Fruit fly (Drosophila melanogaster) whole organism, embryonic: ENCODE measurements around the gene CG32642.

Source experiments
- Antp ChIP-seq: fragments of 200-800 bp; sonication (Bioruptor generic); optimal IDR thresholded peaks from 3 replicates; lab custom pipeline; 2016; ENCODE audit warnings: missing biosample characterization, missing genetic modification characterization
- B-H1 ChIP-seq: fragments of 200-800 bp; sonication (Bioruptor generic); IDR thresholded peaks from 3 replicates; pipeline ENCODE4 v1.3.6; 2022; ENCODE audit warnings: missing biosample characterization, missing genetic modification characterization
- CG12299 ChIP-seq: fragments of 200-800 bp; sonication (Bioruptor generic); optimal IDR thresholded peaks from 2 replicates; lab custom pipeline; 2018; ENCODE audit warnings: missing biosample characterization, mild to moderate bottlenecking, missing genetic modification characterization
- CG12391 ChIP-seq: fragments of 200-800 bp; sonication (Bioruptor generic); optimal IDR thresholded peaks from 3 replicates; lab custom pipeline; 2018; ENCODE audit warnings: missing biosample characterization, mild to moderate bottlenecking, missing genetic modification characterization, moderate library complexity
- CG12744 ChIP-seq: fragments of 200-800 bp; sonication (Bioruptor generic); optimal IDR thresholded peaks from 2 replicates; lab custom pipeline; 2016; ENCODE audit warnings: missing biosample characterization, missing genetic modification characterization
- CG15011 ChIP-seq: fragments of 200-800 bp; sonication (Bioruptor generic); optimal IDR thresholded peaks from 3 replicates; lab custom pipeline; 2018; ENCODE audit warnings: missing biosample characterization, mild to moderate bottlenecking, missing genetic modification characterization
- CG15479 ChIP-seq: fragments of 200-800 bp; sonication (Bioruptor generic); optimal IDR thresholded peaks from 3 replicates; lab custom pipeline; 2019; ENCODE audit warnings: missing biosample characterization, mild to moderate bottlenecking, missing genetic modification characterization, moderate library complexity
- CG17328 ChIP-seq: fragments of 200-800 bp; sonication (Bioruptor generic); IDR thresholded peaks from 2 replicates; pipeline ENCODE4 v1.3.6; 2022; ENCODE audit warnings: missing biosample characterization, missing genetic modification characterization
- CG17361 ChIP-seq: fragments of 200-800 bp; sonication (Bioruptor generic); IDR thresholded peaks from 3 replicates; pipeline ENCODE4 v1.3.6; 2022; ENCODE audit warnings: missing biosample characterization, missing genetic modification characterization
- CG17612 ChIP-seq: fragments of 200-800 bp; sonication (Bioruptor generic); IDR thresholded peaks from 2 replicates; pipeline ENCODE4 v1.3.6; 2022; ENCODE audit warnings: missing biosample characterization, missing genetic modification characterization
- CG2712 ChIP-seq: fragments of 200-800 bp; optimal IDR thresholded peaks from 3 replicates; lab custom pipeline; 2019; ENCODE audit warnings: missing biosample characterization, mild to moderate bottlenecking, missing genetic modification characterization, moderate library complexity
- CG2875 ChIP-seq: fragments of 200-800 bp; sonication (Bioruptor generic); optimal IDR thresholded peaks from 2 replicates; lab custom pipeline; 2017; ENCODE audit warnings: missing biosample characterization, mild to moderate bottlenecking, missing genetic modification characterization, missing genetic modification reagents
- CG3407 ChIP-seq: fragments of 200-800 bp; sonication (Bioruptor generic); optimal IDR thresholded peaks from 2 replicates; lab custom pipeline; 2018; ENCODE audit warnings: missing biosample characterization, mild to moderate bottlenecking, missing genetic modification characterization
- CG34422 ChIP-seq: fragments of 200-800 bp; sonication (Bioruptor generic); IDR thresholded peaks from 3 replicates; pipeline ENCODE4 v1.3.6; 2022; ENCODE audit warnings: missing biosample characterization, missing genetic modification characterization
- CG4282 ChIP-seq: fragments of 200-800 bp; sonication (Bioruptor generic); optimal IDR thresholded peaks from 2 replicates; lab custom pipeline; 2016; ENCODE audit warnings: missing biosample characterization, missing genetic modification characterization
- CG4404 ChIP-seq: fragments of 200-800 bp; sonication (Bioruptor generic); IDR thresholded peaks from 2 replicates; pipeline ENCODE4 v1.3.6; 2022; ENCODE audit warnings: missing biosample characterization, missing genetic modification characterization
- CG5180 ChIP-seq: fragments of 200-800 bp; sonication (Bioruptor generic); optimal IDR thresholded peaks from 3 replicates; lab custom pipeline; 2017; ENCODE audit warnings: missing biosample characterization, missing genetic modification characterization, mild to moderate bottlenecking, moderate library complexity, missing genetic modification reagents
- CG6813 ChIP-seq: fragments of 200-800 bp; sonication (Bioruptor generic); optimal IDR thresholded peaks from 2 replicates; lab custom pipeline; 2017; ENCODE audit warnings: missing biosample characterization, missing genetic modification characterization, mild to moderate bottlenecking, moderate library complexity, missing genetic modification reagents
- CG8089 ChIP-seq: fragments of 200-800 bp; sonication (Bioruptor generic); optimal IDR thresholded peaks from 3 replicates; lab custom pipeline; 2016; ENCODE audit warnings: missing biosample characterization, missing genetic modification characterization
- CG9215 ChIP-seq: fragments of 200-800 bp; sonication (Bioruptor generic); IDR thresholded peaks from 2 replicates; pipeline ENCODE4 v1.3.6; 2022; ENCODE audit warnings: missing biosample characterization, missing genetic modification characterization
- CG9727 ChIP-seq: fragments of 200-800 bp; sonication (Bioruptor generic); optimal IDR thresholded peaks from 3 replicates; lab custom pipeline; 2017; ENCODE audit warnings: missing biosample characterization, mild to moderate bottlenecking, missing genetic modification characterization
- CrebB ChIP-seq: fragments of 200-800 bp; sonication (Bioruptor generic); optimal IDR thresholded peaks from 3 replicates; lab custom pipeline; 2018; ENCODE audit warnings: missing biosample characterization, mild to moderate bottlenecking, missing genetic modification characterization
- Drgx ChIP-seq: fragments of 200-800 bp; sonication (Bioruptor generic); IDR thresholded peaks from 2 replicates; pipeline ENCODE4 v1.3.6; 2022; ENCODE audit warnings: missing biosample characterization, missing genetic modification characterization
- Elba2 ChIP-seq: fragments of 200-800 bp; sonication (Bioruptor generic); optimal IDR thresholded peaks from 3 replicates; lab custom pipeline; 2016; ENCODE audit warnings: missing biosample characterization, missing genetic modification characterization
- Fer2 ChIP-seq: fragments of 200-800 bp; sonication (Bioruptor generic); optimal IDR thresholded peaks from 2 replicates; lab custom pipeline; 2018; ENCODE audit warnings: missing biosample characterization, mild to moderate bottlenecking, missing genetic modification characterization, moderate library complexity
- Gsc ChIP-seq: fragments of 200-800 bp; sonication (Bioruptor generic); IDR thresholded peaks from 2 replicates; pipeline ENCODE4 v1.3.6; 2022; ENCODE audit warnings: missing biosample characterization, missing genetic modification characterization
- HmgD ChIP-seq: fragments of 200-800 bp; sonication (Bioruptor generic); optimal IDR thresholded peaks from 3 replicates; lab custom pipeline; 2016; ENCODE audit warnings: missing biosample characterization, missing genetic modification characterization
- Hmr ChIP-seq: fragments of 200-800 bp; sonication (Bioruptor generic); optimal IDR thresholded peaks from 3 replicates; lab custom pipeline; 2017; ENCODE audit warnings: mild to moderate bottlenecking, missing biosample characterization, missing genetic modification reagents, missing genetic modification characterization
- Hmx ChIP-seq: fragments of 200-800 bp; sonication (Bioruptor generic); optimal IDR thresholded peaks from 2 replicates; lab custom pipeline; 2016; ENCODE audit warnings: missing biosample characterization, missing genetic modification characterization
- Lpt ChIP-seq: fragments of >200 bp; optimal IDR thresholded peaks from 2 replicates; lab custom pipeline; 2018; ENCODE audit warnings: missing biosample characterization, missing genetic modification characterization
- NC2α ChIP-seq: fragments of 200-800 bp; sonication (Bioruptor generic); optimal IDR thresholded peaks from 2 replicates; lab custom pipeline; 2016; ENCODE audit warnings: missing biosample characterization, missing genetic modification characterization
- PHDP ChIP-seq: fragments of 200-800 bp; sonication (Bioruptor generic); optimal IDR thresholded peaks from 3 replicates; lab custom pipeline; 2018; ENCODE audit warnings: missing biosample characterization, mild to moderate bottlenecking, missing genetic modification characterization, moderate library complexity
- ap ChIP-seq: fragments of 200-800 bp; sonication (Bioruptor generic); IDR thresholded peaks from 2 replicates; pipeline ENCODE4 v1.3.6; 2022; ENCODE audit warnings: missing biosample characterization, missing genetic modification characterization
- bsh ChIP-seq, 2 experiments: fragments of 200-800 bp; sonication (Bioruptor generic); optimal IDR thresholded peaks; 2 replicates each; lab custom pipeline; 2017 to 2018; ENCODE audit warnings: mild to moderate bottlenecking in 2 of 2, missing biosample characterization in 2 of 2, missing genetic modification characterization in 2 of 2, moderate library complexity in 1 of 2
- ci ChIP-seq: fragments of 200-800 bp; sonication (Bioruptor generic); IDR thresholded peaks from 3 replicates; pipeline ENCODE4 v1.3.6; 2022; ENCODE audit warnings: missing biosample characterization, missing genetic modification characterization
- dmrt11E ChIP-seq: fragments of 200-800 bp; sonication (Bioruptor generic); optimal IDR thresholded peaks from 3 replicates; lab custom pipeline; 2018; ENCODE audit warnings: missing biosample characterization, mild to moderate bottlenecking, missing genetic modification characterization, moderate library complexity
- ftz-f1 ChIP-seq: fragments of 200-800 bp; sonication (Bioruptor generic); optimal IDR thresholded peaks from 2 replicates; lab custom pipeline; 2016; ENCODE audit warnings: missing biosample characterization, missing genetic modification characterization
- jing ChIP-seq: fragments of 200-800 bp; sonication (Bioruptor generic); optimal IDR thresholded peaks from 2 replicates; lab custom pipeline; 2018; ENCODE audit warnings: missing biosample characterization, mild to moderate bottlenecking, missing genetic modification characterization
- lab ChIP-seq: fragments of 200-800 bp; sonication (Bioruptor generic); optimal IDR thresholded peaks from 3 replicates; lab custom pipeline; 2017; ENCODE audit warnings: missing biosample characterization, missing genetic modification characterization, mild to moderate bottlenecking, moderate library complexity, missing genetic modification reagents
- mld ChIP-seq: fragments of 200-800 bp; sonication (Bioruptor generic); IDR thresholded peaks from 3 replicates; pipeline ENCODE4 v1.3.6; 2022; ENCODE audit warnings: missing biosample characterization, missing genetic modification characterization; ENCODE audit not compliant: partially characterized antibody
- nau ChIP-seq: fragments of 200-800 bp; sonication (Bioruptor generic); optimal IDR thresholded peaks from 3 replicates; lab custom pipeline; 2017; ENCODE audit warnings: missing biosample characterization, mild to moderate bottlenecking, missing genetic modification characterization, missing genetic modification reagents
- odd ChIP-seq: fragments of 200-800 bp; sonication (Bioruptor generic); optimal IDR thresholded peaks from 2 replicates; lab custom pipeline; 2017; ENCODE audit warnings: missing biosample characterization, mild to moderate bottlenecking, missing genetic modification characterization
- pb ChIP-seq: fragments of 200-800 bp; sonication (Bioruptor generic); optimal IDR thresholded peaks from 3 replicates; lab custom pipeline; 2016; ENCODE audit warnings: missing biosample characterization, missing genetic modification characterization
- pum ChIP-seq: fragments of 200-800 bp; sonication (Bioruptor generic); optimal IDR thresholded peaks from 2 replicates; lab custom pipeline; 2016; ENCODE audit warnings: missing biosample characterization, missing genetic modification characterization
- pzg ChIP-seq: fragments of 200-800 bp; sonication (Bioruptor generic); optimal IDR thresholded peaks from 3 replicates; lab custom pipeline; 2018; ENCODE audit warnings: missing biosample characterization, mild to moderate bottlenecking, missing genetic modification characterization, moderate library complexity
- slbo ChIP-seq: fragments of 200-800 bp; sonication (Bioruptor generic); IDR thresholded peaks from 2 replicates; pipeline ENCODE4 v1.3.6; 2022; ENCODE audit warnings: missing biosample characterization, missing genetic modification characterization
- tap ChIP-seq: fragments of 200-800 bp; optimal IDR thresholded peaks from 3 replicates; lab custom pipeline; 2019; ENCODE audit warnings: missing biosample characterization, mild to moderate bottlenecking, missing genetic modification characterization, moderate library complexity
- tx ChIP-seq: fragments of 200-800 bp; sonication (Bioruptor generic); optimal IDR thresholded peaks from 2 replicates; lab custom pipeline; 2016; ENCODE audit warnings: missing biosample characterization, missing genetic modification characterization
- zfh2 ChIP-seq: fragments of 200-800 bp; sonication (Bioruptor generic); optimal IDR thresholded peaks from 2 replicates; lab custom pipeline; 2016; ENCODE audit warnings: missing biosample characterization, missing genetic modification characterization

Gene CG32642

DNA sequence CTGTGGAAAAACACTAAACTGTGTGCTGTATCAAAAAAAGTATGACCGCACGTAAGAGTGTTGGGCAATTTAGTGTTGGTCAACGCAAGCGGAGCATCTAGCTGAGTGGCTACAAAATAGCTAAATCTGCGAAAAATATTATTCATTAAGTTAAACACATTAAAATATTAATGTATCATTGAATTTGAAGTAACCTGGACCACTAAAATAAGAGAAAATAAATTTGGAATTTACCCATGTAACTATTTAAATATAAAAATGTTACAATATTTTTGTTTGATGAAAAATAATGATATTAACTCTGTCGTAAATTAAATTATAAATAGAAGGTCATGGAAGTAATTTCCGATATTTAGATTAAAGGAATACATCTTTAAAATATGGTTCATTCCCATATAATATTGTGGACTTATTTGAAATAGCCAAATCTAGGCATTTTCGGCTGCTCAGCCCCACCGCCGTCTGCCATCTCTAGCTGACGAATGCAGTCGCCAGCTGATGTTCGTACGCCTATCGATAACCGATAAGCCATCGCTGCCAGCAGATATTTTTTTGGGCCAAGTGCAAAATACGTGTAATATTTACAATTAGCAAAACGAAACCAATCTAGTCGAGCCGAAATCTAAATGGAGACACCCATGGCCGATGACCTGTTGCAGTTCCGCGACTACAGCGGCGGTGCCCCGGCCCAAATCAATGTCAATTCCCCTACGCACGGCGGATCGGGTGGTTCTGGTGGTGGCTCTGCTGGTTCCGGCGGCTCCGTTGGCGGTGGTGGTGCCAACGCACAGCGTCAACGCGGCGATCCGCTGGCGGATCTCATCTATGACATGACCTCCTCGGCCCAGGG lies 49.2 kb upstream of the CG32642 start, which contains the start of the genes Brms1 and CG4645 (continued):
- no peak for TF ChIP-seq CG8089 (GFP tag; lab: Kevin White, UChicago)
- no peak for TF ChIP-seq NC2α
- no peak for TF ChIP-seq tx (GFP tag; lab: Kevin White, UChicago)
- peak; percentile 57 for TF ChIP-seq zfh2 (GFP tag; lab: Kevin White, UChicago)
- no peak for TF ChIP-seq jing (GFP tag; lab: Kevin White, UChicago)
- TF ChIP-seq Antp = no peak
- TF ChIP-seq CG9215 = peak; percentile 58; the same call in 1 of the 2 replicates
- TF ChIP-seq CrebB (tag; lab: Kevin White, UChicago) = no peak
- no peak for TF ChIP-seq CG6813 (GFP tag; lab: Kevin White, UChicago)
- TF ChIP-seq Lpt (GFP tag; lab: Kevin White, UChicago) = no peak
- TF ChIP-seq HmgD (GFP tag; lab: Kevin White, UChicago) = no peak
- peak; percentile 52 for TF ChIP-seq Hmr (GFP tag; lab: Kevin White, UChicago)
- no peak for TF ChIP-seq Hmx (GFP tag; lab: Kevin White, UChicago)
- TF ChIP-seq, all 482 proteins: peak for 198

DNA sequence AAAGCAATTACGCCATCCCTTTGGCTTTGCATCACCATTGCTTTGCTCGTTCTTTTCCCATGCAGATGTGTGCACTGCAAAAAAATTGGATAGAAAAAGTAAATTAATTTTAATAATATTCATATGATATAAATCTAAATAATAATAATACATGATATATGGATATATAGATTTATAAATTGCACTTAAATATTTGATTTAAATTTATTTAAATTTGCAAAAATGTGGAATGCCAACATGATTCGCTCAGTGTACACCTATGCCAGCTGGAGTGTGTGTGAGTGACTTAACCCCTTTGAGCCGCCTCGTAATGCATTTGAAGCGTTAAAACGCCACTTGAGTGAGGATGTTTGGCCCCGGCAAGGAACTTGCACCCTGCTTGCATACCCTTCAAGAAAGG lies 45.3 kb upstream of the CG32642 start:
- TF ChIP-seq slbo (GFP tag; lab: Robert Waterston, UW) (no peak), nau (GFP tag; lab: Kevin White, UChicago) (no peak), Elba2 (no peak), CG15479 (GFP tag; lab: Kevin White, UChicago) (no peak), Gsc (GFP tag; lab: Robert Waterston, UW) (no peak), CG12391 (peak; percentile 13), Fer2 (no peak), CG17328 (GFP tag; lab: Robert Waterston, UW) (0 out of 2 replicates have a peak, but pooled peaks have one; percentile 20), CG3407 (GFP tag; lab: Kevin White, UChicago) (no peak), mld (GFP tag; lab: Robert Waterston, UW) (no peak), B-H1 (no peak), CG12744 (GFP tag; lab: Kevin White, UChicago) (no peak), pzg (GFP tag; lab: Kevin White, UChicago) (no peak), Drgx (no peak), CG5180 (GFP tag; lab: Kevin White, UChicago) (no peak), CG34422 (GFP tag; lab: Robert Waterston, UW) (no peak; the same call in 2 of the 3 replicates), ap (GFP tag; lab: Robert Waterston, UW) (no peak), CG17612 (GFP tag; lab: Robert Waterston, UW) (no peak), CG2712 (tag; lab: Kevin White, UChicago) (peak; percentile 44), pum (GFP tag; lab: Kevin White, UChicago) (no peak), CG2875 (no peak), ci (GFP tag; lab: Robert Waterston, UW) (no peak), CG4404 (peak; percentile 55), lab (GFP tag; lab: Kevin White, UChicago) (no peak), bsh (GFP tag; optimal IDR thresholded peaks at IDR 0.05; lab: Kevin White, UChicago) (peak; percentile 39 to 49), PHDP (tag; lab: Kevin White, UChicago) (peak; percentile 16), CG15011 (no peak), tap (tag; lab: Kevin White, UChicago) (no peak), pb (GFP tag; lab: Kevin White, UChicago) (no peak), dmrt11E (tag; lab: Kevin White, UChicago) (peak; percentile 37), ftz-f1 (GFP tag; lab: Kevin White, UChicago) (no peak), CG12299 (no peak), odd (no peak), CG4282 (no peak), CG9727 (GFP tag; lab: Kevin White, UChicago) (peak; percentile 14), CG17361 (GFP tag; lab: Robert Waterston, UW) (0 out of 3 replicates have a peak, but pooled peaks have one; percentile 29)
